Worm (Caenorhabditis elegans): ENCODE measurements around the gene Y57G11C.1147.

The Y57G11C.1147 gene

DNA sequence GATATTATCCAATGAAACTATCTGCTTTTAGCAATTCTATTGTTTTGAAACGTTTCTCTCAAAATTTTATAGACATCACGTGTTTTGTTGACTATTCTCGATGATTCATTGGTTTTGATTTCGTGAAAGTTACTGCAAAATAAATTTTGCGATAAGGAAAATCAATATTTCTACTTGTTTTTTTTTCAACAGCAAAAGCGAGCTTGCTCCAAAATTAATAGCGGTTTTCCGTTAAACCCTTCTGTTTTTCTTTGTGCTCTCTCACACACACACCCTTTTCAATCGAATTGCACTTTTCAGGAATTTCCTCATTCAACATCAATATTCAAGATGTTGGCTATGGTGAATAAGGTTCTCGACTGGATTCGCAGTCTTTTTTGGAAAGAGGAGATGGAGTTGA is 535 bp upstream of the Y57G11C.1147 start, which contains the start of gene arl-8:
Gene arl-8 (plus strand): TSS at position 301 of the 400 bp plus-strand sequence.
- TF ChIP-seq hlh-26 (GFP tag; conservative IDR thresholded peaks at IDR 0.05) = no peak
- no peak for TF ChIP-seq ztf-28 (GFP tag; IDR thresholded peaks at IDR 0.05)
- TF ChIP-seq egl-18 (GFP tag; IDR thresholded peaks at IDR 0.05) = no peak
- no peak for TF ChIP-seq snpc-3.4 (tag; optimal IDR thresholded peaks at IDR 0.05)
- TF ChIP-seq Y56A3A.18 (GFP tag; IDR thresholded peaks at IDR 0.05) = no peak
- no peak for TF ChIP-seq F55B11.4 (tag; optimal IDR thresholded peaks at IDR 0.05; ENCODE audit: borderline replicate concordance, insufficient read depth)
- TF ChIP-seq zim-3 (tag; optimal IDR thresholded peaks at IDR 0.05) = no peak
- TF ChIP-seq nhr-80 (tag; optimal IDR thresholded peaks at IDR 0.05) = no peak
- TF ChIP-seq K12H6.12 (tag; optimal IDR thresholded peaks at IDR 0.05) = no peak

DNA sequence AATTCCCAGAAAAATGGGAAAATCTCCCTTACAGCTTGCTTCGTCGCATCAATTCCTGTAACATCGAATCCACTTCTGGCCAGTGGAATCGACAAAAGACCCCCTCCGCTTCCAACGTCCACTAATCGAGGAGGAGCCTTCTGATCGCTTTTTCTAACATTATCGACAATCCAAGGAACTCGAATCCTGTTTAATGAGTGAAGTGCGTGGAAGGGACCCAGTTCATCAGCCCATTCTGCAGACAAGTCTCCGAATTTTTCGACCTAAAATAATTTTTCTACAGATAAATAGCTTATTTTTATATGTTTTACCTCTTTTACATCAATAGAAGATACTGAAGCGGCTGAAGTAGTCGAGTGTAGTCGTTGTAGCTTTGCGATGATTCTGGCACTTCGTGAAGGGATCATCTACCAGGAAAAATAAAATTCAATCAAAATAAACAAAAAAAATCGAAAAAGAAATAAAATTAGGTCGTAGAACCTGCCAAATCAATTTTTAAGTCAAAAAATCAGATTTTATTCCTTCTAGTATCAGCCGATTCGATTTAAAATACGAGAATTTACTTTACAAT is 1.3 kb downstream of the Y57G11C.1147 start, which contains the start of gene coq-3:
Gene coq-3 (minus strand): TSS at position 407 of the 571 bp plus-strand sequence.
- TF ChIP-seq F33H1.4 (GFP tag; IDR thresholded peaks at IDR 0.05) (0 out of 2 replicates have a peak, but pooled peaks have one; percentile 6), lsy-27 (tag; optimal IDR thresholded peaks at IDR 0.05; ENCODE audit: borderline replicate concordance, insufficient read depth) (no peak), attf-6 (GFP tag; IDR thresholded peaks at IDR 0.05) (peak; percentile 71), ztf-6 (GFP tag; IDR thresholded peaks at IDR 0.05) (no peak), cebp-1 (GFP tag; IDR thresholded peaks at IDR 0.05) (no peak), cebp-1 (tag; optimal IDR thresholded peaks at IDR 0.05) (no peak), hmg-1.2 (GFP tag; IDR thresholded peaks at IDR 0.05) (peak; percentile 4; the same call in 1 of the 2 replicates), bed-1 (GFP tag; IDR thresholded peaks at IDR 0.05) (no peak), bed-2 (GFP tag; IDR thresholded peaks at IDR 0.05) (no peak), ama-1 (optimal IDR thresholded peaks at IDR 0.05) (peak; percentile 17), ama-1 (GFP tag; optimal IDR thresholded peaks at IDR 0.05) (no peak), atf-7 (tag; optimal IDR thresholded peaks at IDR 0.05) (no peak), B0336.3 (GFP tag; IDR thresholded peaks at IDR 0.05) (no peak), repo-1 (tag; optimal IDR thresholded peaks at IDR 0.05) (peak; percentile 46), hmg-20 (GFP tag; IDR thresholded peaks at IDR 0.05) (no peak; the same call in 1 of the 2 replicates), let-607 (tag; optimal IDR thresholded peaks at IDR 0.05) (peak in 1 of 2 experiments; percentile 9), Y67H2A.10 (GFP tag; conservative IDR thresholded peaks at IDR 0.05) (no peak), dox-1 (GFP tag; IDR thresholded peaks at IDR 0.05) (0 out of 2 replicates have a peak, but pooled peaks have one; percentile 15), nhr-90 (tag; optimal IDR thresholded peaks at IDR 0.05) (no peak), ekl-4 (GFP tag; IDR thresholded peaks at IDR 0.05) (0 out of 2 replicates have a peak, but pooled peaks have one; percentile 34), F10E7.11 (tag; optimal IDR thresholded peaks at IDR 0.05) (no peak), snpc-4 (GFP tag; optimal IDR thresholded peaks at IDR 0.05) (no peak), snpc-4 (tag; optimal IDR thresholded peaks at IDR 0.05) (peak in 1 of 4 experiments; percentile 75), mcd-1 (GFP tag; IDR thresholded peaks at IDR 0.05) (0 out of 2 replicates have a peak, but pooled peaks have one; percentile 6), efl-1 (GFP tag; optimal IDR thresholded peaks at IDR 0.05) (no peak), F22D6.2 (tag; optimal IDR thresholded peaks at IDR 0.05) (no peak), nhr-27 (tag; optimal IDR thresholded peaks at IDR 0.05) (peak; percentile 47), lin-40 (tag; optimal IDR thresholded peaks at IDR 0.05) (no peak), ztf-28 (GFP tag; IDR thresholded peaks at IDR 0.05) (no peak)

Data from whole organism, young adult.